Fruit fly (Drosophila melanogaster) whole organism, embryonic: ENCODE measurements around the gene CG8774.

Experiments
- CG12659 ChIP-seq: fragments of 200-800 bp; sonication (Bioruptor generic); optimal IDR thresholded peaks from 3 replicates; lab custom pipeline; 2017; ENCODE audit warnings: mild to moderate bottlenecking, missing biosample characterization, missing genetic modification reagents, missing genetic modification characterization
- CG12942 ChIP-seq: fragments of 200-800 bp; sonication (Bioruptor generic); optimal IDR thresholded peaks from 3 replicates; lab custom pipeline; 2016; ENCODE audit warnings: missing biosample characterization, missing genetic modification characterization
- CG14710 ChIP-seq: fragments of 200-800 bp; sonication (Bioruptor generic); optimal IDR thresholded peaks from 3 replicates; lab custom pipeline; 2019; ENCODE audit warnings: missing biosample characterization, mild to moderate bottlenecking, missing genetic modification characterization, moderate library complexity
- CG15514 ChIP-seq: fragments of 200-800 bp; sonication (Bioruptor generic); optimal IDR thresholded peaks from 3 replicates; lab custom pipeline; 2017; ENCODE audit warnings: missing biosample characterization, missing genetic modification characterization, mild to moderate bottlenecking, moderate library complexity, missing genetic modification reagents
- CG1603 ChIP-seq: fragments of 200-800 bp; sonication (Bioruptor generic); optimal IDR thresholded peaks from 2 replicates; lab custom pipeline; 2019; ENCODE audit warnings: missing biosample characterization, mild to moderate bottlenecking, missing genetic modification characterization, moderate library complexity
- CG16813 ChIP-seq: fragments of 200-800 bp; sonication (Bioruptor generic); IDR thresholded peaks from 3 replicates; pipeline ENCODE4 v1.3.6; 2022; ENCODE audit warnings: missing biosample characterization, missing genetic modification characterization; ENCODE audit not compliant: partially characterized antibody
- CG17361 ChIP-seq: fragments of 200-800 bp; sonication (Bioruptor generic); IDR thresholded peaks from 3 replicates; pipeline ENCODE4 v1.3.6; 2022; ENCODE audit warnings: missing biosample characterization, missing genetic modification characterization
- CG17829 ChIP-seq: fragments of 200-800 bp; optimal IDR thresholded peaks from 2 replicates; lab custom pipeline; 2019; ENCODE audit warnings: missing biosample characterization, mild to moderate bottlenecking, missing genetic modification characterization, moderate library complexity
- CG1792 ChIP-seq: fragments of 200-800 bp; sonication (Bioruptor generic); optimal IDR thresholded peaks from 2 replicates; lab custom pipeline; 2016; ENCODE audit warnings: missing biosample characterization, missing genetic modification characterization
- CG31365 ChIP-seq: fragments of 200-800 bp; sonication (Bioruptor generic); optimal IDR thresholded peaks from 2 replicates; lab custom pipeline; 2018; ENCODE audit warnings: missing biosample characterization, mild to moderate bottlenecking, missing genetic modification characterization
- CG32532 ChIP-seq: fragments of 200-800 bp; sonication (Bioruptor generic); IDR thresholded peaks from 2 replicates; pipeline ENCODE4 v1.3.6; 2022; ENCODE audit warnings: missing biosample characterization, missing genetic modification characterization
- CG33213 ChIP-seq: fragments of 200-800 bp; sonication (Bioruptor generic); optimal IDR thresholded peaks from 3 replicates; lab custom pipeline; 2016; ENCODE audit warnings: missing biosample characterization, missing genetic modification characterization
- CG42726 ChIP-seq: fragments of 200-800 bp; sonication (Bioruptor generic); IDR thresholded peaks from 2 replicates; pipeline ENCODE4 v1.3.6; 2022; ENCODE audit warnings: missing biosample characterization, missing genetic modification characterization; ENCODE audit not compliant: partially characterized antibody
- CG4617 ChIP-seq: fragments of 200-800 bp; sonication (Bioruptor generic); optimal IDR thresholded peaks from 3 replicates; lab custom pipeline; 2016; ENCODE audit warnings: missing biosample characterization, missing genetic modification characterization, borderline replicate concordance
- Chrac-16 ChIP-seq: fragments of 200-800 bp; sonication (Bioruptor generic); optimal IDR thresholded peaks from 3 replicates; lab custom pipeline; 2016; ENCODE audit warnings: missing biosample characterization, missing genetic modification characterization
- CkIIα-i1 ChIP-seq: fragments of 200-800 bp; sonication (Bioruptor generic); IDR thresholded peaks from 2 replicates; pipeline ENCODE4 v1.3.6; 2022; ENCODE audit warnings: missing biosample characterization, missing genetic modification characterization
- D19A ChIP-seq: fragments of 200-800 bp; optimal IDR thresholded peaks from 3 replicates; lab custom pipeline; 2019; ENCODE audit warnings: missing biosample characterization, mild to moderate bottlenecking, missing genetic modification characterization, moderate library complexity
- Ets97D ChIP-seq: fragments of 200-800 bp; sonication (Bioruptor generic); optimal IDR thresholded peaks from 3 replicates; lab custom pipeline; 2016; ENCODE audit warnings: missing biosample characterization, missing genetic modification characterization
- Gug ChIP-seq: fragments of 200-800 bp; sonication (Bioruptor generic); IDR thresholded peaks from 4 replicates; pipeline ENCODE4 v1.3.6; 2022; ENCODE audit warnings: missing biosample characterization, missing genetic modification characterization
- HmgD ChIP-seq: fragments of 200-800 bp; sonication (Bioruptor generic); optimal IDR thresholded peaks from 3 replicates; lab custom pipeline; 2016; ENCODE audit warnings: missing biosample characterization, missing genetic modification characterization
- Hmr ChIP-seq: fragments of 200-800 bp; sonication (Bioruptor generic); optimal IDR thresholded peaks from 3 replicates; lab custom pipeline; 2017; ENCODE audit warnings: mild to moderate bottlenecking, missing biosample characterization, missing genetic modification reagents, missing genetic modification characterization
- Hr3 ChIP-seq: fragments of 200-800 bp; sonication (Bioruptor generic); optimal IDR thresholded peaks from 3 replicates; lab custom pipeline; 2016; ENCODE audit warnings: missing biosample characterization, missing genetic modification characterization
- Hr39 ChIP-seq: fragments of >200 bp; optimal IDR thresholded peaks from 2 replicates; lab custom pipeline; 2017
- MBD-R2 ChIP-seq: fragments of 200-800 bp; sonication (Bioruptor generic); IDR thresholded peaks from 2 replicates; pipeline ENCODE4 v1.3.6; 2022; ENCODE audit warnings: missing biosample characterization, missing genetic modification characterization
- MESR4 ChIP-seq: fragments of 200-800 bp; sonication (Bioruptor generic); optimal IDR thresholded peaks from 2 replicates; lab custom pipeline; 2018; ENCODE audit warnings: missing biosample characterization, mild to moderate bottlenecking, missing genetic modification characterization, moderate library complexity
- Med ChIP-seq: fragments of 200-800 bp; sonication (Bioruptor generic); peaks from one replicate; lab custom pipeline; 2016; ENCODE audit warnings: missing biosample characterization, missing genetic modification characterization, mild to moderate bottlenecking, inconsistent platforms, moderate library complexity
- Pdp1 ChIP-seq, 2 experiments: fragments of 200-800 bp; sonication (Bioruptor generic); optimal IDR thresholded peaks; 3 replicates each; lab custom pipeline; 2016; ENCODE audit warnings: missing biosample characterization in 2 of 2, missing genetic modification characterization in 2 of 2, mild to moderate bottlenecking in 1 of 2, moderate library complexity in 1 of 2
- Ptx1 ChIP-seq: fragments of 200-800 bp; sonication (Bioruptor generic); IDR thresholded peaks from 2 replicates; pipeline ENCODE4 v1.3.6; 2022; ENCODE audit warnings: missing biosample characterization, missing genetic modification characterization
- YL-1 ChIP-seq: fragments of 200-800 bp; sonication (Bioruptor generic); optimal IDR thresholded peaks from 3 replicates; lab custom pipeline; 2017; ENCODE audit warnings: missing biosample characterization, mild to moderate bottlenecking, missing genetic modification characterization
- ab ChIP-seq: fragments of 200-800 bp; sonication (Bioruptor generic); optimal IDR thresholded peaks from 2 replicates; lab custom pipeline; 2016; ENCODE audit warnings: missing biosample characterization, missing genetic modification characterization
- chif ChIP-seq, 2 experiments: fragments of 200-800 bp; sonication (Bioruptor generic); optimal IDR thresholded peaks; 3 replicates each; lab custom pipeline; 2016; ENCODE audit warnings: missing biosample characterization in 2 of 2, missing genetic modification characterization in 2 of 2
- dan ChIP-seq: fragments of 200-800 bp; sonication (Bioruptor generic); IDR thresholded peaks from 2 replicates; pipeline ENCODE4 v1.3.6; 2022; ENCODE audit warnings: missing biosample characterization, missing genetic modification characterization
- exex ChIP-seq: fragments of 200-800 bp; sonication (Bioruptor generic); optimal IDR thresholded peaks from 4 replicates; lab custom pipeline; 2018; ENCODE audit warnings: missing biosample characterization, mild to moderate bottlenecking, missing genetic modification characterization, moderate library complexity
- ftz-f1 ChIP-seq: fragments of 200-800 bp; sonication (Bioruptor generic); optimal IDR thresholded peaks from 2 replicates; lab custom pipeline; 2016; ENCODE audit warnings: missing biosample characterization, missing genetic modification characterization
- gfzf ChIP-seq: fragments of 200-800 bp; sonication (Bioruptor generic); optimal IDR thresholded peaks from 2 replicates; lab custom pipeline; 2016; ENCODE audit warnings: missing biosample characterization, mild to moderate bottlenecking, missing genetic modification characterization, moderate library complexity
- gt ChIP-seq: fragments of 200-800 bp; sonication (Bioruptor generic); IDR thresholded peaks from 2 replicates; pipeline ENCODE4 v1.3.6; 2022; ENCODE audit warnings: missing biosample characterization, missing genetic modification characterization
- h ChIP-seq: fragments of >200 bp; optimal IDR thresholded peaks from 2 replicates; lab custom pipeline; 2017
- lilli ChIP-seq: fragments of 200-800 bp; sonication (Bioruptor generic); optimal IDR thresholded peaks from 3 replicates; lab custom pipeline; 2016; ENCODE audit warnings: missing biosample characterization, missing genetic modification characterization
- nerfin-1 ChIP-seq: fragments of 200-800 bp; sonication (Bioruptor generic); optimal IDR thresholded peaks from 3 replicates; lab custom pipeline; 2019; ENCODE audit warnings: missing biosample characterization, mild to moderate bottlenecking, missing genetic modification characterization, moderate library complexity
- nmo ChIP-seq: fragments of 200-800 bp; sonication (Bioruptor generic); optimal IDR thresholded peaks from 2 replicates; lab custom pipeline; 2018; ENCODE audit warnings: missing biosample characterization, mild to moderate bottlenecking, missing genetic modification characterization, moderate library complexity
- oc ChIP-seq: fragments of 200-800 bp; sonication (Bioruptor generic); optimal IDR thresholded peaks from 2 replicates; lab custom pipeline; 2018; ENCODE audit warnings: missing biosample characterization, mild to moderate bottlenecking, missing genetic modification characterization, moderate library complexity
- ro ChIP-seq: fragments of 200-800 bp; sonication (Bioruptor generic); IDR thresholded peaks from 2 replicates; pipeline ENCODE4 v1.3.6; 2022; ENCODE audit warnings: missing biosample characterization, missing genetic modification characterization
- scrt ChIP-seq: fragments of 200-800 bp; sonication (Bioruptor generic); optimal IDR thresholded peaks from 2 replicates; lab custom pipeline; 2018; ENCODE audit warnings: missing biosample characterization, mild to moderate bottlenecking, missing genetic modification characterization, moderate library complexity
- stwl ChIP-seq: fragments of 200-800 bp; sonication (Bioruptor generic); optimal IDR thresholded peaks from 3 replicates; lab custom pipeline; 2018; ENCODE audit warnings: missing biosample characterization, mild to moderate bottlenecking, missing genetic modification characterization, moderate library complexity
- zen ChIP-seq: fragments of 200-800 bp; sonication (Bioruptor generic); optimal IDR thresholded peaks from 3 replicates; lab custom pipeline; 2018; ENCODE audit warnings: missing biosample characterization, mild to moderate bottlenecking, missing genetic modification characterization, moderate library complexity

CG8774 gene

DNA sequence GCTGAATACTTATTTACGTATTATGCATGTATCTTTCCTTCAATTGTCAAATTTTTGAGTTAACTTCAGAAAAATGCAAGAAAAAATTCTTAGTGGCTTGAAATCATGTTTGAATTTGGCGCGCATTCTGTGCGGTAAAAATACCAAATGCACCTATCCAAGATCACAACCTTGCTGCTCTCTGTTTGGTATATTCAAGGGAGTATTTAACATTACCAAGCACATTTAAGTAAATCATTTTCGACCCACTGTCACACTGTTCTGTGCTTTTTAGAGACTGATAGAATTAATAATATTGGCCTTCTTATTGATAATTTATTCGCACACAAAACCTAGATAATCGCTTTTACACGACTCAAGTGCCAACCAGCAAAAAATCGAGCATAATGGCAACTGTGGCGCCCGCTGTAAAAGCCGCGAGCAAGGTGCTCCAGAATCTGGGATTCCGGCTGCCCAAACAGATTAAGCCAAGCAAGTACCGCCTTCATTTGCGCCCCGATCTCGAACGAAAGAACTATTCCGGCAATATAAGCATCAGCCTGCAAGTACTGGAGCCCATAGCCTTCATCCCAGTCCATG lies 10.7 kb downstream of the CG8774 start (continued):
- TF ChIP-seq oc (tag; lab: Kevin White, UChicago) (peak; percentile 3), Ptx1 (no peak), lilli (GFP tag; lab: Kevin White, UChicago) (no peak), nerfin-1 (tag; lab: Kevin White, UChicago) (no peak), CG17361 (no peak), D19A (tag; lab: Kevin White, UChicago) (no peak), CG12659 (GFP tag; lab: Kevin White, UChicago) (peak; percentile 61), CG15514 (GFP tag; lab: Kevin White, UChicago) (peak; percentile 51), CkIIα-i1 (GFP tag; lab: Robert Waterston, UW) (no peak), HmgD (GFP tag; lab: Kevin White, UChicago) (peak; percentile 55), CG4617 (GFP tag; lab: Kevin White, UChicago) (peak; percentile 82), Hr39 (no peak), CG12942 (GFP tag; lab: Kevin White, UChicago) (no peak), scrt (no peak), nmo (GFP tag; lab: Kevin White, UChicago) (peak; percentile 48), h (lab: Kevin White, UChicago) (no peak), YL-1 (GFP tag; lab: Kevin White, UChicago) (peak; percentile 22), CG1792 (no peak), chif (GFP tag; optimal IDR thresholded peaks at IDR 0.05; lab: Kevin White, UChicago) (no peak), stwl (peak; percentile 85), ab (no peak), CG14710 (peak; percentile 36), gt (GFP tag; lab: Robert Waterston, UW) (no peak), MESR4 (GFP tag; lab: Kevin White, UChicago) (peak; percentile 52), MBD-R2 (GFP tag; lab: Robert Waterston, UW) (peak; percentile 78), CG17829 (peak; percentile 0), Hr3 (GFP tag; lab: Kevin White, UChicago) (no peak), ro (no peak), Pdp1 (GFP tag; optimal IDR thresholded peaks at IDR 0.05; lab: Kevin White, UChicago) (peak in 1 of 2 experiments; percentile 39), Chrac-16 (GFP tag; lab: Kevin White, UChicago) (no peak), zen (tag; lab: Kevin White, UChicago) (peak; percentile 23), Ets97D (GFP tag; lab: Kevin White, UChicago) (peak; percentile 68), CG1603 (tag; lab: Kevin White, UChicago) (peak; percentile 80), CG31365 (tag; lab: Kevin White, UChicago) (no peak), CG42726 (peak; percentile 13; the same call in 1 of the 2 replicates), gfzf (GFP tag; lab: Kevin White, UChicago) (peak; percentile 98), CG33213 (peak; percentile 48), dan (GFP tag; lab: Robert Waterston, UW) (no peak), Gug (GFP tag; lab: Robert Waterston, UW) (no peak), CG16813 (peak; percentile 29; the same call in 1 of the 3 replicates), Hmr (GFP tag; lab: Kevin White, UChicago) (no peak), CG32532 (GFP tag; lab: Robert Waterston, UW) (no peak), exex (tag; lab: Kevin White, UChicago) (peak; percentile 22), Med (GFP tag; lab: Kevin White, UChicago) (peak; percentile 55), ftz-f1 (GFP tag; lab: Kevin White, UChicago) (peak; percentile 8)
- TF ChIP-seq, all 482 proteins: peak for 43
